Worm (Caenorhabditis elegans): ENCODE results near the gene Y51H4A.25.
"Not testable (repeated sequence)": the region's sequence is repeated elsewhere in the genome, so short reads cannot be mapped to it uniquely, and the experiment has no call there.

ce11 chrIV:16755771-16756170, 19.6 kb downstream of the Y51H4A.25 start, which contains the start of gene Y43D4A.2:
- TF ChIP-seq R02D3.7 (tag; optimal IDR thresholded peaks at IDR 0.05); ztf-11 (tag; optimal IDR thresholded peaks at IDR 0.05); ama-1 (optimal IDR thresholded peaks at IDR 0.05); ceh-82 (tag; optimal IDR thresholded peaks at IDR 0.05); unc-62 (GFP tag; optimal IDR thresholded peaks at IDR 0.05); unc-39 (tag; optimal IDR thresholded peaks at IDR 0.05); pqm-1 (tag; optimal IDR thresholded peaks at IDR 0.05); nhr-76 (tag; optimal IDR thresholded peaks at IDR 0.05); ceh-9 (tag; optimal IDR thresholded peaks at IDR 0.05): not testable (repeated sequence)

Measured in whole organism, L3 larva.